Fruit fly (Drosophila melanogaster) whole organism, embryonic: ENCODE data around the gene CG16789.
A peak's percentile ranks its signal among the peaks of the same experiment; 100 is the strongest.

Experiments used
- ATbp ChIP-seq: fragments of 200-800 bp; sonication (Bioruptor generic); optimal IDR thresholded peaks from 2 replicates; lab custom pipeline; 2017; ENCODE audit warnings: missing biosample characterization, mild to moderate bottlenecking, missing genetic modification characterization, missing genetic modification reagents
- Abd-B ChIP-seq: fragments of 200-800 bp; sonication (Bioruptor generic); optimal IDR thresholded peaks from 2 replicates; lab custom pipeline; 2018; ENCODE audit warnings: missing biosample characterization, mild to moderate bottlenecking, missing genetic modification characterization, moderate library complexity
- Atf3 ChIP-seq: fragments of 200-800 bp; sonication (Bioruptor generic); optimal IDR thresholded peaks from 3 replicates; lab custom pipeline; 2016; ENCODE audit warnings: missing biosample characterization, missing genetic modification characterization
- Atf6 ChIP-seq: fragments of 200-800 bp; sonication (Bioruptor generic); IDR thresholded peaks from 2 replicates; pipeline ENCODE4 v1.3.6; 2022; ENCODE audit warnings: missing biosample characterization, missing genetic modification characterization
- B-H1 ChIP-seq: fragments of 200-800 bp; sonication (Bioruptor generic); IDR thresholded peaks from 3 replicates; pipeline ENCODE4 v1.3.6; 2022; ENCODE audit warnings: missing biosample characterization, missing genetic modification characterization
- CG10274 ChIP-seq: fragments of 200-800 bp; sonication (Bioruptor generic); optimal IDR thresholded peaks from 3 replicates; lab custom pipeline; 2017; ENCODE audit warnings: missing biosample characterization, mild to moderate bottlenecking, missing genetic modification characterization
- CG11085 ChIP-seq: fragments of 200-800 bp; sonication (Bioruptor generic); IDR thresholded peaks from 2 replicates; pipeline ENCODE4 v1.3.6; 2022; ENCODE audit warnings: missing biosample characterization, missing genetic modification characterization
- CG12219 ChIP-seq: fragments of 200-800 bp; sonication (Bioruptor generic); optimal IDR thresholded peaks from 3 replicates; lab custom pipeline; 2018; ENCODE audit warnings: missing biosample characterization, mild to moderate bottlenecking, missing genetic modification characterization
- CG12391 ChIP-seq: fragments of 200-800 bp; sonication (Bioruptor generic); optimal IDR thresholded peaks from 3 replicates; lab custom pipeline; 2018; ENCODE audit warnings: missing biosample characterization, mild to moderate bottlenecking, missing genetic modification characterization, moderate library complexity
- CG12659 ChIP-seq: fragments of 200-800 bp; sonication (Bioruptor generic); optimal IDR thresholded peaks from 3 replicates; lab custom pipeline; 2017; ENCODE audit warnings: mild to moderate bottlenecking, missing biosample characterization, missing genetic modification reagents, missing genetic modification characterization
- CG12769 ChIP-seq: fragments of 200-800 bp; sonication (Bioruptor generic); optimal IDR thresholded peaks from 2 replicates; lab custom pipeline; 2019; ENCODE audit warnings: missing biosample characterization, mild to moderate bottlenecking, missing genetic modification characterization, moderate library complexity
- CG13894 ChIP-seq: fragments of 200-800 bp; sonication (Bioruptor generic); optimal IDR thresholded peaks from 3 replicates; lab custom pipeline; 2018; ENCODE audit warnings: missing biosample characterization, mild to moderate bottlenecking, missing genetic modification characterization, moderate library complexity
- CG15269 ChIP-seq: fragments of 200-800 bp; sonication (Bioruptor generic); optimal IDR thresholded peaks from 2 replicates; lab custom pipeline; 2018; ENCODE audit warnings: missing biosample characterization, mild to moderate bottlenecking, missing genetic modification characterization, moderate library complexity
- CG1647 ChIP-seq: fragments of 200-800 bp; sonication (Bioruptor generic); optimal IDR thresholded peaks from 3 replicates; lab custom pipeline; 2016; ENCODE audit warnings: missing biosample characterization, missing genetic modification characterization
- CG17385 ChIP-seq: fragments of 200-800 bp; sonication (Bioruptor generic); optimal IDR thresholded peaks from 3 replicates; lab custom pipeline; 2018; ENCODE audit warnings: missing biosample characterization, mild to moderate bottlenecking, missing genetic modification characterization
- CG17612 ChIP-seq: fragments of 200-800 bp; sonication (Bioruptor generic); IDR thresholded peaks from 2 replicates; pipeline ENCODE4 v1.3.6; 2022; ENCODE audit warnings: missing biosample characterization, missing genetic modification characterization
- CG1792 ChIP-seq: fragments of 200-800 bp; sonication (Bioruptor generic); optimal IDR thresholded peaks from 2 replicates; lab custom pipeline; 2016; ENCODE audit warnings: missing biosample characterization, missing genetic modification characterization
- CG32772 ChIP-seq: fragments of 200-800 bp; sonication (Bioruptor generic); IDR thresholded peaks from 2 replicates; pipeline ENCODE4 v1.3.6; 2022; ENCODE audit warnings: missing biosample characterization, missing genetic modification characterization
- CG4404 ChIP-seq: fragments of 200-800 bp; sonication (Bioruptor generic); IDR thresholded peaks from 2 replicates; pipeline ENCODE4 v1.3.6; 2022; ENCODE audit warnings: missing biosample characterization, missing genetic modification characterization
- CG4707 ChIP-seq: fragments of 200-800 bp; sonication (Bioruptor generic); optimal IDR thresholded peaks from 2 replicates; lab custom pipeline; 2018; ENCODE audit warnings: missing biosample characterization, mild to moderate bottlenecking, missing genetic modification characterization, moderate library complexity
- CG8924 ChIP-seq: fragments of 200-800 bp; optimal IDR thresholded peaks from 3 replicates; lab custom pipeline; 2019; ENCODE audit warnings: missing biosample characterization, mild to moderate bottlenecking, missing genetic modification characterization, moderate library complexity
- CG9437 ChIP-seq: fragments of 200-800 bp; sonication (Bioruptor generic); optimal IDR thresholded peaks from 2 replicates; lab custom pipeline; 2018; ENCODE audit warnings: missing biosample characterization, mild to moderate bottlenecking, missing genetic modification characterization
- Dbx ChIP-seq: fragments of 200-800 bp; sonication (Bioruptor generic); IDR thresholded peaks from 3 replicates; pipeline ENCODE4 v1.3.6; 2022; ENCODE audit warnings: missing biosample characterization, missing genetic modification characterization
- Dek ChIP-seq: fragments of 200-800 bp; sonication (Bioruptor generic); optimal IDR thresholded peaks from 3 replicates; lab custom pipeline; 2019; ENCODE audit warnings: missing biosample characterization, mild to moderate bottlenecking, missing genetic modification characterization, moderate library complexity
- Doc2 ChIP-seq: fragments of 200-800 bp; sonication (Bioruptor generic); IDR thresholded peaks from 2 replicates; pipeline ENCODE4 v1.3.6; 2022; ENCODE audit warnings: missing biosample characterization, missing genetic modification characterization
- Dp ChIP-seq: fragments of 200-800 bp; sonication (Bioruptor generic); optimal IDR thresholded peaks from 2 replicates; lab custom pipeline; 2018; ENCODE audit warnings: missing biosample characterization, mild to moderate bottlenecking, missing genetic modification characterization, moderate library complexity
- Ets65A ChIP-seq: fragments of 200-800 bp; sonication (Bioruptor generic); peaks from one replicate; lab custom pipeline; 2016; ENCODE audit warnings: missing biosample characterization, missing genetic modification characterization
- Gug ChIP-seq: fragments of 200-800 bp; sonication (Bioruptor generic); IDR thresholded peaks from 4 replicates; pipeline ENCODE4 v1.3.6; 2022; ENCODE audit warnings: missing biosample characterization, missing genetic modification characterization
- Hmx ChIP-seq: fragments of 200-800 bp; sonication (Bioruptor generic); optimal IDR thresholded peaks from 2 replicates; lab custom pipeline; 2016; ENCODE audit warnings: missing biosample characterization, missing genetic modification characterization
- Optix ChIP-seq: fragments of 200-800 bp; sonication (Bioruptor generic); IDR thresholded peaks from 3 replicates; pipeline ENCODE4 v1.3.6; 2022; ENCODE audit warnings: missing biosample characterization, missing genetic modification characterization
- Ptx1 ChIP-seq: fragments of 200-800 bp; sonication (Bioruptor generic); IDR thresholded peaks from 2 replicates; pipeline ENCODE4 v1.3.6; 2022; ENCODE audit warnings: missing biosample characterization, missing genetic modification characterization
- Rx ChIP-seq: fragments of 200-800 bp; sonication (Bioruptor generic); IDR thresholded peaks from 2 replicates; pipeline ENCODE4 v1.3.6; 2022; ENCODE audit warnings: missing biosample characterization, missing genetic modification characterization
- Sox100B ChIP-seq: fragments of 200-800 bp; sonication (Bioruptor generic); optimal IDR thresholded peaks from 3 replicates; lab custom pipeline; 2018; ENCODE audit warnings: missing biosample characterization, mild to moderate bottlenecking, missing genetic modification characterization
- Spps ChIP-seq: fragments of 200-800 bp; sonication (Bioruptor generic); optimal IDR thresholded peaks from 2 replicates; lab custom pipeline; 2018; ENCODE audit warnings: missing biosample characterization, mild to moderate bottlenecking, missing genetic modification characterization
- bab2 ChIP-seq: fragments of 200-800 bp; sonication (Bioruptor generic); optimal IDR thresholded peaks from 2 replicates; lab custom pipeline; 2016; ENCODE audit warnings: missing biosample characterization, missing genetic modification characterization
- br ChIP-seq: fragments of >200 bp; optimal IDR thresholded peaks from 2 replicates; lab custom pipeline; 2017
- chinmo ChIP-seq: fragments of 200-800 bp; sonication (Bioruptor generic); IDR thresholded peaks from 4 replicates; pipeline ENCODE4 v1.3.6; 2022; ENCODE audit warnings: missing biosample characterization, missing genetic modification characterization; ENCODE audit not compliant: partially characterized antibody
- ci ChIP-seq: fragments of 200-800 bp; sonication (Bioruptor generic); IDR thresholded peaks from 3 replicates; pipeline ENCODE4 v1.3.6; 2022; ENCODE audit warnings: missing biosample characterization, missing genetic modification characterization
- croc ChIP-seq: fragments of 200-800 bp; sonication (Bioruptor generic); conservative IDR thresholded peaks from 3 replicates; pipeline ENCODE4 v1.3.6; 2022; ENCODE audit warnings: missing biosample characterization, missing genetic modification characterization
- ems ChIP-seq: fragments of 200-800 bp; sonication (Bioruptor generic); optimal IDR thresholded peaks from 3 replicates; lab custom pipeline; 2016; ENCODE audit warnings: missing biosample characterization, missing genetic modification characterization
- exex ChIP-seq: fragments of 200-800 bp; sonication (Bioruptor generic); optimal IDR thresholded peaks from 4 replicates; lab custom pipeline; 2018; ENCODE audit warnings: missing biosample characterization, mild to moderate bottlenecking, missing genetic modification characterization, moderate library complexity
- grau ChIP-seq: fragments of 200-800 bp; optimal IDR thresholded peaks from 3 replicates; lab custom pipeline; 2019; ENCODE audit warnings: missing biosample characterization, mild to moderate bottlenecking, missing genetic modification characterization, moderate library complexity
- gro ChIP-seq: fragments of 200-800 bp; sonication (Bioruptor generic); optimal IDR thresholded peaks from 2 replicates; lab custom pipeline; 2016; ENCODE audit warnings: missing biosample characterization, missing genetic modification characterization
- ind ChIP-seq: fragments of 200-800 bp; sonication (Bioruptor generic); optimal IDR thresholded peaks from 3 replicates; lab custom pipeline; 2016; ENCODE audit warnings: missing biosample characterization, missing genetic modification characterization
- mam ChIP-seq: fragments of 200-800 bp; sonication (Bioruptor generic); optimal IDR thresholded peaks from 3 replicates; lab custom pipeline; 2016; ENCODE audit warnings: missing biosample characterization, missing genetic modification characterization
- pb ChIP-seq: fragments of 200-800 bp; sonication (Bioruptor generic); optimal IDR thresholded peaks from 3 replicates; lab custom pipeline; 2016; ENCODE audit warnings: missing biosample characterization, missing genetic modification characterization
- pros ChIP-seq: fragments of 200-800 bp; sonication (Bioruptor generic); optimal IDR thresholded peaks from 3 replicates; lab custom pipeline; 2019; ENCODE audit warnings: missing biosample characterization, mild to moderate bottlenecking, missing genetic modification characterization, moderate library complexity
- pum ChIP-seq: fragments of 200-800 bp; sonication (Bioruptor generic); optimal IDR thresholded peaks from 2 replicates; lab custom pipeline; 2016; ENCODE audit warnings: missing biosample characterization, missing genetic modification characterization
- ro ChIP-seq: fragments of 200-800 bp; sonication (Bioruptor generic); IDR thresholded peaks from 2 replicates; pipeline ENCODE4 v1.3.6; 2022; ENCODE audit warnings: missing biosample characterization, missing genetic modification characterization
- run ChIP-seq: fragments of 200-800 bp; sonication (Bioruptor generic); optimal IDR thresholded peaks from 3 replicates; lab custom pipeline; 2018; ENCODE audit warnings: missing biosample characterization, mild to moderate bottlenecking, missing genetic modification characterization
- schlank ChIP-seq: fragments of 200-800 bp; sonication (Bioruptor generic); optimal IDR thresholded peaks from 2 replicates; lab custom pipeline; 2018; ENCODE audit warnings: missing biosample characterization, mild to moderate bottlenecking, missing genetic modification characterization
- stwl ChIP-seq: fragments of 200-800 bp; sonication (Bioruptor generic); optimal IDR thresholded peaks from 3 replicates; lab custom pipeline; 2018; ENCODE audit warnings: missing biosample characterization, mild to moderate bottlenecking, missing genetic modification characterization, moderate library complexity

The CG16789 gene

DNA sequence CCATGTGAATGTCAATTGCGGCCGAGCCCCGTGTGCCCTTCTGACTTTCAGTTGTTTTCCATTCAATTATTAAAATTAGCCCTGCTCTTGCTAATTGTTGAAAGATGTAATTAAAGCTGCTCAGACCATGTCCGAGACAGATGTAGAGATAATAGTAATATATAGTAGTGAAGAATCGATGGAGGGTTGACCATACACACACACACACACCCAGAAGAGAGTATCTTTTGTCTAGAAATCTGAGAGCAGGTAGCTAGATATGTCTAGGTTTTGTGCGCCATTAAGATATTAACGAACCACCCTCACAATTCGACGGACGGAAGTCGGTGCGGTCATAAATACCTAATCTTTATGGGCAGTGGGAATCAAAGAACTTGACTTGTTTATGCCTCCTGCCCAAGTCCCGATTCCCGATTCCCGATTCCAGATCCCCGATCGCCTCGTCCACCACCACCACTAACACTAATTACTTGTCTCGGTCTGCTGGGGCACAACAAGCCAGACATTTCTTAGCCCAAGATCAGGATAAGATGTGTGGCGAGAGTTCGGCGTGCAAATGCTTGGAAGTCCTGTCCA is 38.5 kb downstream of the CG16789 start (continued):
- TF ChIP-seq exex (tag; lab: Kevin White, UChicago) (no peak), CG12219 (no peak), Rx (no peak), pros (GFP tag; lab: Kevin White, UChicago) (peak; percentile 46), run (tag; lab: Kevin White, UChicago) (no peak), ro (no peak), gro (GFP tag; lab: Kevin White, UChicago) (no peak), Optix (GFP tag; lab: Robert Waterston, UW) (no peak), CG12659 (no peak), Ets65A (GFP tag; lab: Kevin White, UChicago) (peak; percentile 56), Doc2 (GFP tag; lab: Robert Waterston, UW) (no peak), CG4404 (GFP tag; lab: Robert Waterston, UW) (no peak), chinmo (GFP tag; lab: Robert Waterston, UW) (0 out of 4 replicates have a peak, but pooled peaks have one; percentile 21), ems (GFP tag; lab: Kevin White, UChicago) (no peak), ATbp (no peak), Dp (GFP tag; lab: Kevin White, UChicago) (no peak), CG13894 (tag; lab: Kevin White, UChicago) (no peak), schlank (no peak), CG17385 (GFP tag; lab: Kevin White, UChicago) (no peak), Atf3 (no peak), mam (no peak), grau (tag; lab: Kevin White, UChicago) (no peak), Dek (tag; lab: Kevin White, UChicago) (no peak), bab2 (no peak), B-H1 (GFP tag; lab: Robert Waterston, UW) (no peak), stwl (no peak), Spps (tag; lab: Kevin White, UChicago) (no peak), CG9437 (GFP tag; lab: Kevin White, UChicago) (no peak), CG12391 (tag; lab: Kevin White, UChicago) (no peak), CG1792 (GFP tag; lab: Kevin White, UChicago) (no peak), Ptx1 (GFP tag; lab: Robert Waterston, UW) (no peak), CG1647 (no peak), CG4707 (GFP tag; lab: Kevin White, UChicago) (no peak), Dbx (no peak), ind (GFP tag; lab: Kevin White, UChicago) (no peak), CG32772 (GFP tag; lab: Robert Waterston, UW) (no peak), Sox100B (GFP tag; lab: Kevin White, UChicago) (no peak), pum (GFP tag; lab: Kevin White, UChicago) (no peak), CG11085 (GFP tag; lab: Robert Waterston, UW) (no peak), Gug (GFP tag; lab: Robert Waterston, UW) (no peak), Atf6 (GFP tag; lab: Robert Waterston, UW) (no peak), CG17612 (GFP tag; lab: Robert Waterston, UW) (no peak), br (no peak), ci (GFP tag; lab: Robert Waterston, UW) (peak; percentile 15; the same call in 1 of the 3 replicates), Abd-B (GFP tag; lab: Kevin White, UChicago) (no peak), pb (no peak), CG12769 (tag; lab: Kevin White, UChicago) (no peak), CG8924 (tag; lab: Kevin White, UChicago) (no peak), CG15269 (tag; lab: Kevin White, UChicago) (no peak), CG10274 (GFP tag; lab: Kevin White, UChicago) (no peak), Hmx (no peak), croc (GFP tag; lab: Robert Waterston, UW) (no peak)
